Worm (Caenorhabditis elegans) whole organism, L3 larva: ENCODE results near the gene R193.6.

ENCODE experiments used
- ZK546.5 ChIP-seq: sonication (generic microtip); optimal IDR thresholded peaks from 2 replicates; lab custom pipeline; 2017; ENCODE audit warnings: missing biosample characterization, missing genetic modification characterization
- daf-12 ChIP-seq: fragments of 150-350 bp; optimal IDR thresholded peaks from 2 replicates; lab custom pipeline; 2014; ENCODE audit warnings: missing biosample characterization, missing genetic modification reagents, missing genetic modification characterization
- egl-27 ChIP-seq: sonication (generic microtip); optimal IDR thresholded peaks from 4 replicates; lab custom pipeline; 2017; ENCODE audit warnings: missing biosample characterization, missing genetic modification reagents, missing genetic modification characterization
- egl-5 ChIP-seq: fragments of 150-350 bp; optimal IDR thresholded peaks from 2 replicates; lab custom pipeline; 2017; ENCODE audit warnings: missing biosample characterization, missing genetic modification reagents, missing genetic modification characterization, inconsistent platforms
- hmg-11 ChIP-seq: sonication (generic microtip); optimal IDR thresholded peaks from 2 replicates; lab custom pipeline; 2016; ENCODE audit warnings: missing genetic modification characterization, missing compliant biosample characterization
- lin-39 ChIP-seq: fragments of 150-350 bp; optimal IDR thresholded peaks from 2 replicates; lab custom pipeline; 2018; ENCODE audit warnings: missing biosample characterization, missing genetic modification reagents, missing genetic modification characterization
- nhr-237 ChIP-seq: fragments of 150-350 bp; optimal IDR thresholded peaks from 2 replicates; lab custom pipeline; 2014; ENCODE audit warnings: missing biosample characterization, missing genetic modification characterization
- nhr-25 ChIP-seq: sonication (generic microtip); optimal IDR thresholded peaks from 2 replicates; lab custom pipeline; 2017; ENCODE audit warnings: missing biosample characterization, missing genetic modification characterization
- nhr-28 ChIP-seq: fragments of 150-350 bp; optimal IDR thresholded peaks from 2 replicates; lab custom pipeline; 2014; ENCODE audit warnings: missing biosample characterization, missing genetic modification characterization
- skn-1 ChIP-seq: fragments of 150-350 bp; optimal IDR thresholded peaks from 2 replicates; lab custom pipeline; 2014; ENCODE audit warnings: missing biosample characterization, missing genetic modification characterization
- ztf-4 ChIP-seq: fragments of 150-350 bp; optimal IDR thresholded peaks from 2 replicates; lab custom pipeline; 2014; ENCODE audit warnings: missing biosample characterization, missing genetic modification characterization

DNA sequence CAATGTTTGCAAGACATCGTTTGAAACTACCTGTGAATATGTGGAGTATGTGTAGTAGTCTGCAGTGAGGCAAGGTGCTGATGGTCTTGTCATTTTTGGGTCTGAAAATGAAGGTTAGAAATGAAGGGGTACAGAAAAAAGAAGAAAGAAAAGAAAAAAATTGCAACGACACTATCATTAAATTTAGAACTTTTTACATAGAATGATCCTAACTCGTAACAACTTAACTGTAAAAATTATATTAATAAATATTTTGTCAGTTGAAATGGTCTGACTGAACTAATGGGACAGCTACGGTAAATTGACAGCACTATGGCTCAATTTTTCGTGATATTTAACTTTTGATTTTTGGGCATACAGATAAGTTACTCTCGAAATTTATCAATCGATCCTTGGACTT is 29.3 kb upstream of the R193.6 start, which contains the start of gene C05D9.7:
- TF ChIP-seq ZK546.5 (tag; lab: Kevin White, UChicago) (no peak), daf-12 (tag; lab: Kevin White, UChicago) (no peak), skn-1 (no peak), egl-27 (tag; lab: Kevin White, UChicago) (no peak), nhr-25 (tag; lab: Kevin White, UChicago) (no peak), hmg-11 (tag; lab: Kevin White, UChicago) (no peak), lin-39 (tag; lab: Kevin White, UChicago) (no peak), ztf-4 (no peak), nhr-237 (tag; lab: Kevin White, UChicago) (no peak), egl-5 (tag; lab: Kevin White, UChicago) (no peak), nhr-28 (no peak)
